Fruit fly (Drosophila melanogaster): ENCODE measurements around the gene rept.

The rept gene

DNA sequence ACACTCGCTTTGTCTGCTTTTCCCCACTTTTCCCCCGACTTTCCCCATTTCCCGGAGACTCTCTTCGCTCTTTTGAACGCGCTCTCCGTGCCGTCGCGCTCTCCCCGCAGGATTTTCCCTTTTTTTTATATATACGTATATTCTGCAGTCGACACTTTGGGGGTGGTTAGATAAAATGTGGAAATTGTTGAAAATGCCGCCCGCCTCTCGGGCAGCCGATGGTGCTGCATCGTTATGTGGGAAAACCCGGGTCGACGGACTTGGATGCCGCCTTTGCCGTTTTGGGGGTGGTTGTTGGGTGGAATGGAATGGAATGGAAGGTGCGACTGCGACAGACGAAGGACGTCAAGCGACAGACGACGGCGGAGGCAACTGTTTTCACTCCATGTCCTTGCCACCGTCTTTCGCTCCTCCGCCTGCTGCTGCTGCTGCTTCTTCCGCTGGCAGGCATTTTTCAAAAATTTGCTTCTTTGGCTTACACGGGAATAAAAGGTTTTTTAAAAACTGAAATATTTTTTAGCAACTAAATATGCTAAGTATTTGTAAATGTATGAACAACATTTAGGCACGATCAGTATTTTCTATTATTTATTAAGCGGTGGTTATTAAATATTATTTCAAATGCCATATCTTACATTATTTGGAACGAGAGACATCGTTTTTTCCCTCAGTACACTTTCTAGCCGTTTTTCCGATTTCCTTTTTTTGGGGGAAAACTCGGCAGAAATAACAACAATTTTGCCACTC is 24.2 kb upstream of the rept start (continued):
- TF ChIP-seq CG6689 (GFP tag; IDR thresholded peaks at IDR 0.05) (no peak), gro (GFP tag; optimal IDR thresholded peaks at IDR 0.05) (no peak), CG4282 (GFP tag; optimal IDR thresholded peaks at IDR 0.05) (no peak), CG9932 (GFP tag; IDR thresholded peaks at IDR 0.05) (0 out of 2 replicates have a peak, but pooled peaks have one; percentile 15), Lim3 (GFP tag; IDR thresholded peaks at IDR 0.05) (no peak), CG15601 (tag; optimal IDR thresholded peaks at IDR 0.05) (no peak), bcd (GFP tag; optimal IDR thresholded peaks at IDR 0.05) (peak; percentile 23), CG8290 (GFP tag; optimal IDR thresholded peaks at IDR 0.05) (no peak), CG8290 (tag; optimal IDR thresholded peaks at IDR 0.05) (no peak), pnt (GFP tag; optimal IDR thresholded peaks at IDR 0.05) (no peak), fd96Cb (tag; optimal IDR thresholded peaks at IDR 0.05) (peak; percentile 18), Six4 (GFP tag; optimal IDR thresholded peaks at IDR 0.05) (no peak), CG15073 (GFP tag; optimal IDR thresholded peaks at IDR 0.05) (no peak), HHEX (GFP tag; optimal IDR thresholded peaks at IDR 0.05) (no peak), Sry-β (GFP tag; optimal IDR thresholded peaks at IDR 0.05) (no peak), Atf-2 (GFP tag; optimal IDR thresholded peaks at IDR 0.05) (no peak), CG13123 (GFP tag; optimal IDR thresholded peaks at IDR 0.05) (no peak), grau (tag; optimal IDR thresholded peaks at IDR 0.05) (peak; percentile 57), CG11093 (GFP tag; IDR thresholded peaks at IDR 0.05) (no peak), Ssrp (tag; optimal IDR thresholded peaks at IDR 0.05) (peak; percentile 13), eve (GFP tag; optimal IDR thresholded peaks at IDR 0.05) (peak in 1 of 2 experiments; percentile 25), crol (GFP tag; IDR thresholded peaks at IDR 0.05) (peak; percentile 56; the same call in 1 of the 2 replicates), NFAT (GFP tag; IDR thresholded peaks at IDR 0.05) (no peak), Mad (GFP tag; optimal IDR thresholded peaks at IDR 0.05) (peak; percentile 3), cwo (GFP tag; optimal IDR thresholded peaks at IDR 0.05) (no peak), crp (GFP tag; optimal IDR thresholded peaks at IDR 0.05) (no peak), pho (GFP tag; optimal IDR thresholded peaks at IDR 0.05) (no peak), CG16815 (GFP tag; optimal IDR thresholded peaks at IDR 0.05) (no peak), CG8944 (GFP tag; optimal IDR thresholded peaks at IDR 0.05) (no peak), maf-S (GFP tag; optimal IDR thresholded peaks at IDR 0.05) (no peak), Atf6 (GFP tag; IDR thresholded peaks at IDR 0.05) (no peak), CG17802 (tag; optimal IDR thresholded peaks at IDR 0.05) (no peak), CG2116 (GFP tag; optimal IDR thresholded peaks at IDR 0.05) (no peak), CG6175 (GFP tag; IDR thresholded peaks at IDR 0.05) (no peak), Lpt (GFP tag; optimal IDR thresholded peaks at IDR 0.05) (no peak), CG1024 (GFP tag; IDR thresholded peaks at IDR 0.05) (no peak), z (GFP tag; IDR thresholded peaks at IDR 0.05) (no peak), pb (GFP tag; optimal IDR thresholded peaks at IDR 0.05) (no peak), CG31441 (GFP tag; IDR thresholded peaks at IDR 0.05) (0 out of 2 replicates have a peak, but pooled peaks have one; percentile 32), CG11398 (GFP tag; optimal IDR thresholded peaks at IDR 0.05) (no peak), CG31388 (GFP tag; optimal IDR thresholded peaks at IDR 0.05) (no peak), CG10147 (GFP tag; optimal IDR thresholded peaks at IDR 0.05) (no peak), btn (GFP tag; optimal IDR thresholded peaks at IDR 0.05) (no peak), Dll (GFP tag; IDR thresholded peaks at IDR 0.05; ENCODE audit: partially characterized antibody) (no peak), CG5953 (GFP tag; IDR thresholded peaks at IDR 0.05) (no peak), CG9797 (GFP tag; optimal IDR thresholded peaks at IDR 0.05) (no peak), kni (GFP tag; optimal IDR thresholded peaks at IDR 0.05) (no peak), crc (GFP tag; optimal IDR thresholded peaks at IDR 0.05) (no peak), Ada2b (GFP tag; IDR thresholded peaks at IDR 0.05) (0 out of 2 replicates have a peak, but pooled peaks have one; percentile 8), Doc2 (GFP tag; IDR thresholded peaks at IDR 0.05) (no peak), gce (GFP tag; IDR thresholded peaks at IDR 0.05) (no peak)

Data from whole organism, embryonic.